Fruit fly (Drosophila melanogaster) whole organism, pupa: ENCODE measurements around the gene tsl.

ENCODE experiments used
- CG10348 ChIP-seq: fragments of 200-800 bp; sonication (Bioruptor generic); IDR thresholded peaks from 2 replicates; pipeline ENCODE4 v1.3.6; 2022; ENCODE audit warnings: missing biosample characterization, missing genetic modification characterization
- CG12605 ChIP-seq: fragments of 200-800 bp; sonication (Bioruptor generic); IDR thresholded peaks from 2 replicates; pipeline ENCODE4 v1.3.6; 2022; ENCODE audit warnings: missing biosample characterization, missing genetic modification characterization
- CG13204 ChIP-seq: fragments of 200-800 bp; sonication (Bioruptor generic); optimal IDR thresholded peaks from 2 replicates; lab custom pipeline; 2018; ENCODE audit warnings: missing biosample characterization, mild to moderate bottlenecking, missing genetic modification characterization, moderate library complexity
- CG14655 ChIP-seq: fragments of 200-800 bp; sonication (Bioruptor generic); optimal IDR thresholded peaks from 3 replicates; lab custom pipeline; 2017; ENCODE audit warnings: mild to moderate bottlenecking, missing biosample characterization, missing genetic modification reagents, missing genetic modification characterization
- CG15710 ChIP-seq: fragments of 200-800 bp; sonication (Bioruptor generic); optimal IDR thresholded peaks from 2 replicates; lab custom pipeline; 2018; ENCODE audit warnings: missing biosample characterization, mild to moderate bottlenecking, missing genetic modification characterization, moderate library complexity
- CG17806 ChIP-seq: fragments of 200-800 bp; sonication (Bioruptor generic); optimal IDR thresholded peaks from 2 replicates; lab custom pipeline; 2018; ENCODE audit warnings: missing biosample characterization, mild to moderate bottlenecking, missing genetic modification characterization, moderate library complexity
- CG32121 ChIP-seq: fragments of 200-800 bp; sonication (Bioruptor generic); IDR thresholded peaks from 2 replicates; pipeline ENCODE4 v1.3.6; 2022; ENCODE audit warnings: missing biosample characterization, missing genetic modification characterization
- CG34367 ChIP-seq: fragments of 200-800 bp; sonication (Bioruptor generic); optimal IDR thresholded peaks from 2 replicates; lab custom pipeline; 2018; ENCODE audit warnings: missing biosample characterization, mild to moderate bottlenecking, missing genetic modification characterization
- CG4496 ChIP-seq: fragments of 200-800 bp; sonication (Bioruptor generic); IDR thresholded peaks from 3 replicates; pipeline ENCODE4 v1.3.6; 2022; ENCODE audit warnings: missing biosample characterization, missing genetic modification characterization
- CG8159 ChIP-seq: fragments of 200-800 bp; sonication (Bioruptor generic); optimal IDR thresholded peaks from 3 replicates; lab custom pipeline; 2018; ENCODE audit warnings: missing biosample characterization, mild to moderate bottlenecking, missing genetic modification characterization, moderate library complexity
- CG8301 ChIP-seq: fragments of 200-800 bp; sonication (Bioruptor generic); optimal IDR thresholded peaks from 2 replicates; lab custom pipeline; 2018; ENCODE audit warnings: missing biosample characterization, mild to moderate bottlenecking, missing genetic modification characterization
- CG9948 ChIP-seq: fragments of 200-800 bp; sonication (Bioruptor generic); optimal IDR thresholded peaks from 2 replicates; lab custom pipeline; 2018; ENCODE audit warnings: missing biosample characterization, mild to moderate bottlenecking, missing genetic modification characterization, moderate library complexity
- D1 ChIP-seq: fragments of 200-800 bp; sonication (Bioruptor generic); optimal IDR thresholded peaks from 2 replicates; lab custom pipeline; 2018; ENCODE audit warnings: missing biosample characterization, mild to moderate bottlenecking, missing genetic modification characterization, moderate library complexity
- EcR ChIP-seq: fragments of 200-800 bp; sonication (Bioruptor generic); optimal IDR thresholded peaks from 3 replicates; lab custom pipeline; 2019; ENCODE audit warnings: missing biosample characterization, missing genetic modification characterization, mild to moderate bottlenecking, moderate library complexity, missing genetic modification reagents
- Ets98B ChIP-seq: fragments of 200-800 bp; sonication (Bioruptor generic); IDR thresholded peaks from 2 replicates; pipeline ENCODE4 v1.3.6; 2022; ENCODE audit warnings: missing biosample characterization, missing genetic modification characterization
- Pif1A ChIP-seq: fragments of 200-800 bp; sonication (Bioruptor generic); optimal IDR thresholded peaks from 3 replicates; lab custom pipeline; 2016; ENCODE audit warnings: missing biosample characterization, missing genetic modification characterization
- Pif1B ChIP-seq: fragments of 200-800 bp; sonication (Bioruptor generic); optimal IDR thresholded peaks from 3 replicates; lab custom pipeline; 2016; ENCODE audit warnings: missing biosample characterization, missing genetic modification characterization
- Snoo ChIP-seq: fragments of 200-800 bp; sonication (Bioruptor generic); optimal IDR thresholded peaks from 3 replicates; lab custom pipeline; 2017; ENCODE audit warnings: missing biosample characterization, mild to moderate bottlenecking, missing genetic modification characterization, inconsistent platforms
- fd96Ca ChIP-seq: fragments of 200-800 bp; sonication (Bioruptor generic); IDR thresholded peaks from 3 replicates; pipeline ENCODE4 v1.3.6; 2022; ENCODE audit warnings: missing biosample characterization, missing genetic modification characterization
- gl ChIP-seq: fragments of 200-800 bp; sonication (Bioruptor generic); optimal IDR thresholded peaks from 2 replicates; lab custom pipeline; 2018; ENCODE audit warnings: missing biosample characterization, mild to moderate bottlenecking, missing genetic modification characterization
- rn ChIP-seq: fragments of 200-800 bp; sonication (Bioruptor generic); IDR thresholded peaks from 2 replicates; pipeline ENCODE4 v1.3.6; 2022; ENCODE audit warnings: missing biosample characterization, missing genetic modification characterization

The tsl gene

dm6 chr3R:21782295-21782922 is at the start of gene tsl:
TSS of gene tsl (minus strand) at chr3R:21782536.
- peak; percentile 93 for TF ChIP-seq EcR (GFP tag; lab: Kevin White, UChicago)
- 0 out of 3 replicates have a peak, but pooled peaks have one; percentile 16 for TF ChIP-seq CG4496 (GFP tag; lab: Robert Waterston, UW)
- peak; percentile 20 for TF ChIP-seq CG13204 (GFP tag; lab: Kevin White, UChicago)
- no peak for TF ChIP-seq CG8159 (tag; lab: Kevin White, UChicago)

dm6 chr3R:21831040-21831439 is 48.7 kb upstream of the tsl start:
- TF ChIP-seq CG12605 (GFP tag; lab: Robert Waterston, UW) (no peak), EcR (GFP tag; lab: Kevin White, UChicago) (peak; percentile 67)

- peak; percentile 39; the same call in 1 of the 3 replicates for TF ChIP-seq CG4496 (GFP tag; lab: Robert Waterston, UW)
- TF ChIP-seq CG8301: peak; percentile 78
- peak; percentile 83 for TF ChIP-seq CG9948 (tag; lab: Kevin White, UChicago)
- TF ChIP-seq CG15710 (tag; lab: Kevin White, UChicago): peak; percentile 78
- no peak for TF ChIP-seq EcR (GFP tag; lab: Kevin White, UChicago)
- peak; percentile 50 for TF ChIP-seq D1 (tag; lab: Kevin White, UChicago)
- peak; percentile 84 for TF ChIP-seq CG8159 (tag; lab: Kevin White, UChicago)
- peak; percentile 92 for TF ChIP-seq CG14655
- TF ChIP-seq CG34367 (tag; lab: Kevin White, UChicago): peak; percentile 59
- TF ChIP-seq CG17806: peak; percentile 71
- no peak for TF ChIP-seq Pif1A
- TF ChIP-seq, all 21 proteins: peak for 9
Measured at dm6 chr3R:21830303-21830707, 48.0 kb upstream of the tsl start.

dm6 chr3R:21829487-21829957 is 47.2 kb upstream of the tsl start:
- TF ChIP-seq Snoo (tag; lab: Kevin White, UChicago): no peak
- no peak; the same call in 2 of the 3 replicates for TF ChIP-seq CG4496 (GFP tag; lab: Robert Waterston, UW)
- peak; percentile 66; the same call in 1 of the 3 replicates for TF ChIP-seq fd96Ca (GFP tag; lab: Robert Waterston, UW)
- no peak for TF ChIP-seq rn (GFP tag; lab: Robert Waterston, UW)
- no peak for TF ChIP-seq CG13204 (GFP tag; lab: Kevin White, UChicago)
- TF ChIP-seq CG9948 (tag; lab: Kevin White, UChicago): peak; percentile 35
- TF ChIP-seq CG34367 (tag; lab: Kevin White, UChicago): peak; percentile 22
- 0 out of 2 replicates have a peak, but pooled peaks have one; percentile 4 for TF ChIP-seq Ets98B (GFP tag; lab: Robert Waterston, UW)
- no peak for TF ChIP-seq CG10348 (GFP tag; lab: Robert Waterston, UW)
- TF ChIP-seq gl (tag; lab: Kevin White, UChicago): peak; percentile 9
- peak; percentile 36 for TF ChIP-seq CG8159 (tag; lab: Kevin White, UChicago)
- no peak for TF ChIP-seq CG32121 (GFP tag; lab: Robert Waterston, UW)
- peak; percentile 98 for TF ChIP-seq EcR (GFP tag; lab: Kevin White, UChicago)
- peak; percentile 49 for TF ChIP-seq Pif1A
- TF ChIP-seq Pif1B: no peak
- no peak for TF ChIP-seq CG14655
- TF ChIP-seq D1 (tag; lab: Kevin White, UChicago): no peak
- no peak for TF ChIP-seq CG12605 (GFP tag; lab: Robert Waterston, UW)
- peak; percentile 44 for TF ChIP-seq CG15710 (tag; lab: Kevin White, UChicago)
- no peak for TF ChIP-seq CG8301
- peak; percentile 77 for TF ChIP-seq CG17806

- TF ChIP-seq EcR (GFP tag; lab: Kevin White, UChicago) (no peak), CG17806 (peak; percentile 78), CG14655 (peak; percentile 94), CG8159 (tag; lab: Kevin White, UChicago) (peak; percentile 81), fd96Ca (GFP tag; lab: Robert Waterston, UW) (peak; percentile 59; the same call in 2 of the 3 replicates), CG10348 (GFP tag; lab: Robert Waterston, UW) (no peak), CG9948 (tag; lab: Kevin White, UChicago) (peak; percentile 92), CG15710 (tag; lab: Kevin White, UChicago) (peak; percentile 75), Pif1A (peak; percentile 68), CG12605 (GFP tag; lab: Robert Waterston, UW) (peak; percentile 66), gl (tag; lab: Kevin White, UChicago) (peak; percentile 37), Ets98B (GFP tag; lab: Robert Waterston, UW) (peak; percentile 74), CG4496 (GFP tag; lab: Robert Waterston, UW) (peak; percentile 80), Pif1B (peak; percentile 79), CG8301 (peak; percentile 92), Snoo (tag; lab: Kevin White, UChicago) (no peak), CG13204 (GFP tag; lab: Kevin White, UChicago) (peak; percentile 25), CG32121 (GFP tag; lab: Robert Waterston, UW) (peak; percentile 71), CG34367 (tag; lab: Kevin White, UChicago) (peak; percentile 74), rn (GFP tag; lab: Robert Waterston, UW) (peak; percentile 58; the same call in 1 of the 2 replicates), D1 (tag; lab: Kevin White, UChicago) (peak; percentile 60)
Measured at dm6 chr3R:21828785-21829486, 46.6 kb upstream of the tsl start.
